Worm (Caenorhabditis elegans): Measurements from ENCODE around the gene wrb-1.

wrb-1 gene

ce11 chrV:1220509-1220908 lies 24.6 kb downstream of the wrb-1 start, which contains the start of gene Y50D4A.10:
TSS of gene Y50D4A.10 (minus strand) at chrV:1220565.
- TF ChIP-seq lsy-2 (tag; optimal IDR thresholded peaks at IDR 0.05) = no peak
- no peak for TF ChIP-seq C34F6.9 (tag; optimal IDR thresholded peaks at IDR 0.05)
- TF ChIP-seq mab-5 (tag; optimal IDR thresholded peaks at IDR 0.05) = no peak
- TF ChIP-seq blmp-1 (tag; optimal IDR thresholded peaks at IDR 0.05; ENCODE audit: insufficient read depth) = no peak
- TF ChIP-seq zag-1 (tag; optimal IDR thresholded peaks at IDR 0.05) = no peak
- no peak for TF ChIP-seq elt-1 (tag; optimal IDR thresholded peaks at IDR 0.05)
- TF ChIP-seq crh-2 (tag; optimal IDR thresholded peaks at IDR 0.05) = no peak
- no peak for TF ChIP-seq nhr-25 (tag; optimal IDR thresholded peaks at IDR 0.05)

ce11 chrV:1223559-1223958 lies 27.7 kb downstream of the wrb-1 start:
- TF ChIP-seq mdl-1 (tag; optimal IDR thresholded peaks at IDR 0.05) (no peak), peb-1 (tag; optimal IDR thresholded peaks at IDR 0.05) (no peak), blmp-1 (tag; optimal IDR thresholded peaks at IDR 0.05; ENCODE audit: insufficient read depth) (no peak), ztf-1 (GFP tag; conservative IDR thresholded peaks at IDR 0.05) (no peak)

- TF ChIP-seq ceh-82 (tag; optimal IDR thresholded peaks at IDR 0.05) = no peak
- TF ChIP-seq skn-1 (tag; optimal IDR thresholded peaks at IDR 0.05) = no peak
- TF ChIP-seq ztf-4 (tag; optimal IDR thresholded peaks at IDR 0.05) = no peak
- no peak for TF ChIP-seq mbf-1 (tag; optimal IDR thresholded peaks at IDR 0.05)
- TF ChIP-seq C34F6.9 (tag; optimal IDR thresholded peaks at IDR 0.05) = no peak
- TF ChIP-seq unc-62 (GFP tag; optimal IDR thresholded peaks at IDR 0.05) = no peak
- TF ChIP-seq elt-1 (tag; optimal IDR thresholded peaks at IDR 0.05) = no peak
- no peak for TF ChIP-seq ZK546.5 (tag; optimal IDR thresholded peaks at IDR 0.05)
- TF ChIP-seq sma-3 (GFP tag; optimal IDR thresholded peaks at IDR 0.05) = no peak
- TF ChIP-seq nhr-77 (tag; optimal IDR thresholded peaks at IDR 0.05) = no peak
- TF ChIP-seq mdl-1 (tag; optimal IDR thresholded peaks at IDR 0.05) = no peak
- no peak for TF ChIP-seq sma-9 (GFP tag; optimal IDR thresholded peaks at IDR 0.05)
- no peak for TF ChIP-seq sma-9 (tag; optimal IDR thresholded peaks at IDR 0.05)
- no peak for TF ChIP-seq nhr-23 (tag; optimal IDR thresholded peaks at IDR 0.05)
- no peak for TF ChIP-seq nhr-10 (tag; optimal IDR thresholded peaks at IDR 0.05)
Observed at ce11 chrV:1226239-1226638, 30.4 kb downstream of the wrb-1 start.

ce11 chrV:1227756-1228665 lies 32.1 kb downstream of the wrb-1 start:
- TF ChIP-seq peb-1 (tag; optimal IDR thresholded peaks at IDR 0.05) (no peak), ztf-1 (GFP tag; conservative IDR thresholded peaks at IDR 0.05) (no peak), R02D3.7 (tag; optimal IDR thresholded peaks at IDR 0.05) (no peak), mab-5 (tag; optimal IDR thresholded peaks at IDR 0.05) (peak; percentile 90)

ce11 chrV:1228884-1229662 lies 33.2 kb downstream of the wrb-1 start:
- TF ChIP-seq nhr-129 (tag; optimal IDR thresholded peaks at IDR 0.05) = peak; percentile 66
- TF ChIP-seq nhr-77 (tag; optimal IDR thresholded peaks at IDR 0.05) = no peak
- peak in 1 of 2 experiments; percentile 17 for TF ChIP-seq lsy-2 (tag; optimal IDR thresholded peaks at IDR 0.05)
- TF ChIP-seq mab-5 (tag; optimal IDR thresholded peaks at IDR 0.05) = peak; percentile 32
- TF ChIP-seq lin-39 (tag; optimal IDR thresholded peaks at IDR 0.05) = peak; percentile 23
- TF ChIP-seq C34F6.9 (tag; optimal IDR thresholded peaks at IDR 0.05) = no peak

DNA sequence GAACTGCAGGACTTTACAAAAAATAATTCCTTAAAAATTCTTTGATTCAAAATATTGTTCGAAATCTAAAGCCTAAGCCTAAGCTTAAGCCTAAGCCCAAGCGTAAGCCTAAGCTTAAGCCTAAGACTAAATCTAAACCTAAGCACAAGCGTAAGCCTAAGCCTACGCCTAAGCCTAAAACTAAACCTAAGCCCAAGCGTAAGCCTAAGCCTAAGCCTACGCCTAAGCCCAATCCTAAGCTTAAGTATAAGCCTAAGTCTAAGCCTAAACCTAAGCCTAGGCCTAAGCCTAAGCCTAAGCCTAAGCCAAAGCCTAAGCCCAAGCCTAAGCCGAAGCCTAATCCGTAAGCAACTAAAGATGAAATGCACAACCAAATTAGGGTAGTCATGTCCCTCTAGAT lies 34.7 kb downstream of the wrb-1 start:
- TF ChIP-seq zag-1 (tag; optimal IDR thresholded peaks at IDR 0.05) (no peak), sem-4 (tag; optimal IDR thresholded peaks at IDR 0.05) (no peak), ztf-1 (GFP tag; conservative IDR thresholded peaks at IDR 0.05) (no peak), fos-1 (tag; optimal IDR thresholded peaks at IDR 0.05) (no peak), dmd-4 (tag; optimal IDR thresholded peaks at IDR 0.05) (no peak), lin-11 (tag; optimal IDR thresholded peaks at IDR 0.05) (no peak), skn-1 (tag; optimal IDR thresholded peaks at IDR 0.05) (no peak), nhr-10 (tag; optimal IDR thresholded peaks at IDR 0.05) (no peak), nhr-23 (tag; optimal IDR thresholded peaks at IDR 0.05) (no peak)

Measured in whole organism, L2 larva.